Fruit fly (Drosophila melanogaster) S2 (cell line): ENCODE measurements around the gene CG7276.

Experiments
- CG8478 ChIP-seq: fragments of >200 bp; optimal IDR thresholded peaks from 2 replicates; lab custom pipeline; 2018
- CTCF ChIP-seq, 2 experiments: fragments of >200 bp; optimal IDR thresholded peaks; 2 replicates each; lab custom pipeline; 2018

- TF ChIP-seq CTCF (optimal IDR thresholded peaks at IDR 0.05; lab: Kevin White, UChicago) (no peak), CG8478 (lab: Kevin White, UChicago) (no peak)
Observed at dm6 chr3L:15509398-15509797, 11.4 kb downstream of the CG7276 start, which contains the start of the genes gdl and gdl-ORF39.
